Worm (Caenorhabditis elegans) whole organism, L2 larva: Measurements from ENCODE around the gene ubc-8.

Experiments used
- ama-1 ChIP-seq: fragments of 150-350 bp; optimal IDR thresholded peaks from 2 replicates; lab custom pipeline; 2018; ENCODE audit warnings: inconsistent platforms
- nhr-10 ChIP-seq: sonication (generic microtip); optimal IDR thresholded peaks from 2 replicates; lab custom pipeline; 2017; ENCODE audit warnings: missing biosample characterization, missing genetic modification characterization

- TF ChIP-seq ama-1 (lab: Kevin White, UChicago) (no peak), nhr-10 (tag; lab: Kevin White, UChicago) (no peak)
These were observed 1.4 kb downstream of the ubc-8 start for ce11 chrIV:2705675-2706074.
